Worm (Caenorhabditis elegans) whole organism, L1 larva: Measurements from ENCODE around the gene nog-1.

ENCODE experiments used
- C16A3.4 ChIP-seq: fragments of 150-350 bp; optimal IDR thresholded peaks from 2 replicates; lab custom pipeline; 2014; ENCODE audit warnings: missing biosample characterization, missing genetic modification characterization
- aly-2 ChIP-seq: fragments of 150-350 bp; optimal IDR thresholded peaks from 2 replicates; lab custom pipeline; 2014; ENCODE audit warnings: missing biosample characterization, missing genetic modification characterization
- ama-1 ChIP-seq: fragments of 150-350 bp; optimal IDR thresholded peaks from 2 replicates; lab custom pipeline; 2014
- elt-3 ChIP-seq, 6 experiments: fragments of 150-350 bp in 1 of 6; sonication (generic microtip); optimal IDR thresholded peaks; 2 replicates each; lab custom pipeline; 2017 to 2018; ENCODE audit warnings: missing biosample characterization in 6 of 6, missing genetic modification characterization in 6 of 6, inconsistent platforms in 1 of 6
- ets-5 ChIP-seq: fragments of 200-800 bp; sonication (Bioruptor generic); IDR thresholded peaks from 2 replicates; pipeline ENCODE4 v1.3.6; 2022; ENCODE audit warnings: missing genetic modification characterization, missing compliant biosample characterization
- isw-1 ChIP-seq: fragments of 200-800 bp; sonication (Bioruptor generic); IDR thresholded peaks from 2 replicates; pipeline ENCODE4 v1.3.6; 2022; ENCODE audit warnings: missing genetic modification characterization, missing compliant biosample characterization
- jun-1 ChIP-seq: fragments of 150-350 bp; optimal IDR thresholded peaks from 2 replicates; lab custom pipeline; 2014; ENCODE audit warnings: missing biosample characterization, missing genetic modification reagents, missing genetic modification characterization
- lin-13 ChIP-seq: fragments of 150-350 bp; optimal IDR thresholded peaks from 2 replicates; lab custom pipeline; 2014; ENCODE audit warnings: missing biosample characterization, missing genetic modification reagents, missing genetic modification characterization
- pqm-1 ChIP-seq: sonication (generic microtip); optimal IDR thresholded peaks from 3 replicates; lab custom pipeline; 2017; ENCODE audit warnings: missing biosample characterization, missing genetic modification characterization
- rnt-1 ChIP-seq: sonication (generic microtip); optimal IDR thresholded peaks from 2 replicates; lab custom pipeline; 2016; ENCODE audit warnings: mild to moderate bottlenecking, missing genetic modification characterization, moderate library complexity, missing compliant biosample characterization
- sptf-1 ChIP-seq: fragments of 150-350 bp; optimal IDR thresholded peaks from 2 replicates; lab custom pipeline; 2014; ENCODE audit warnings: missing biosample characterization, missing genetic modification characterization
- tbx-2 ChIP-seq: sonication (generic microtip); optimal IDR thresholded peaks from 2 replicates; lab custom pipeline; 2016; ENCODE audit warnings: missing genetic modification characterization, missing compliant biosample characterization

- no peak for TF ChIP-seq jun-1 (tag; lab: Kevin White, UChicago)
- no peak for TF ChIP-seq isw-1 (GFP tag; lab: Robert Waterston, UW)
- no peak for TF ChIP-seq ama-1
- TF ChIP-seq C16A3.4: no peak
- TF ChIP-seq elt-3 (tag; optimal IDR thresholded peaks at IDR 0.05; lab: Kevin White, UChicago): no peak
- TF ChIP-seq lin-13 (GFP tag; lab: Kevin White, UChicago): no peak
- no peak for TF ChIP-seq tbx-2 (tag; lab: Kevin White, UChicago)
- TF ChIP-seq ets-5 (GFP tag; lab: Robert Waterston, UW): no peak
- TF ChIP-seq aly-2: no peak
- TF ChIP-seq rnt-1 (tag; lab: Kevin White, UChicago): no peak
- TF ChIP-seq sptf-1: no peak
- no peak for TF ChIP-seq pqm-1 (tag; lab: Kevin White, UChicago)
These were observed 26.0 kb downstream of the nog-1 start, which contains the start of gene eri-1 for ce11 chrIV:419674-420073.
